Fruit fly (Drosophila melanogaster): Measurements from ENCODE around the gene wts.

dm6 chr3R:30781116-30781515, 25.3 kb downstream of the wts start:
- TF ChIP-seq CG5204 (GFP tag; optimal IDR thresholded peaks at IDR 0.05) (no peak), Hr96 (GFP tag; optimal IDR thresholded peaks at IDR 0.05) (no peak), Clk (GFP tag; optimal IDR thresholded peaks at IDR 0.05) (no peak), kay (GFP tag; ENCODE audit: borderline replicate concordance) (no peak)

Measured in whole organism, adult.